Worm (Caenorhabditis elegans): ENCODE measurements around the gene W06H8.2.

DNA sequence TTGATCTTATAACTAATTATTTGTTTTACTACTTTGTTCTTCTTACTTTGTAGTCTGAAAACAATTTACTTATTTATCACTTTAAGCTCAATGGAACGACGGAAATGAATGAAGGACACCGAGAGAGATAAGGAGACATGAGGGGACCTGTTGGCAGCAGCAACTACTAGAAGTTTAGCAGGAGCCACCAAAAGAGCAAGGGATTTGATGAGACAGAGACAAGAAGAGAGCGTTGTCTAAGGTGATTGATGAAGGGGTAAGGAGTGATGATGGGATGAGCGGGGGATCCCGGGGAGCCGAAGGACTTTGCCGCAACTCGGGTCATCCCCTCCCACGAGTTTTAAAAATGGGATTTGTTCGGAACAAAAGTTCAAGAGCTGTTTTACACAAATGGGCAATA lies 4.0 kb upstream of the W06H8.2 start, which contains the start of gene ttn-1:
- TF ChIP-seq ceh-9 (tag; optimal IDR thresholded peaks at IDR 0.05) (no peak), R02D3.7 (tag; optimal IDR thresholded peaks at IDR 0.05) (no peak), elt-1 (tag; optimal IDR thresholded peaks at IDR 0.05) (no peak), daf-12 (tag; optimal IDR thresholded peaks at IDR 0.05) (no peak), ztf-11 (tag; optimal IDR thresholded peaks at IDR 0.05) (no peak), unc-39 (tag; optimal IDR thresholded peaks at IDR 0.05) (no peak), fos-1 (tag; optimal IDR thresholded peaks at IDR 0.05) (no peak), nhr-11 (tag; optimal IDR thresholded peaks at IDR 0.05) (no peak), pha-4 (tag; optimal IDR thresholded peaks at IDR 0.05) (no peak), pqm-1 (tag; optimal IDR thresholded peaks at IDR 0.05) (no peak), elt-3 (tag; optimal IDR thresholded peaks at IDR 0.05) (no peak), mdl-1 (tag; optimal IDR thresholded peaks at IDR 0.05) (no peak)
